Worm (Caenorhabditis elegans): ENCODE measurements around the gene egl-43.

The egl-43 gene

ce11 chrII:9940430-9940829, 14.6 kb upstream of the egl-43 start, which contains the start of gene ufd-3 (continued):
- TF ChIP-seq zim-3 (tag; optimal IDR thresholded peaks at IDR 0.05) = no peak
- no peak for TF ChIP-seq cebp-2 (GFP tag; IDR thresholded peaks at IDR 0.05)
- TF ChIP-seq F22D6.2 (tag; optimal IDR thresholded peaks at IDR 0.05) = peak; percentile 37
- peak; percentile 43 to 73 for TF ChIP-seq rec-8 (tag; optimal IDR thresholded peaks at IDR 0.05)
- TF ChIP-seq ztf-25 (GFP tag; IDR thresholded peaks at IDR 0.05) = peak; percentile 65; the same call in 1 of the 2 replicates
- TF ChIP-seq F52B5.7 (tag; optimal IDR thresholded peaks at IDR 0.05) = no peak
- TF ChIP-seq cebp-1 (GFP tag; IDR thresholded peaks at IDR 0.05) = no peak
- TF ChIP-seq cebp-1 (tag; optimal IDR thresholded peaks at IDR 0.05) = peak; percentile 63
- TF ChIP-seq ztf-3 (GFP tag; optimal IDR thresholded peaks at IDR 0.05) = no peak
- peak; percentile 49; the same call in 1 of the 2 replicates for TF ChIP-seq bed-2 (GFP tag; IDR thresholded peaks at IDR 0.05)
- TF ChIP-seq nfya-2 (GFP tag; IDR thresholded peaks at IDR 0.05) = 0 out of 2 replicates have a peak, but pooled peaks have one; percentile 45
- peak; percentile 53 for TF ChIP-seq xnd-1 (tag; optimal IDR thresholded peaks at IDR 0.05)
- TF ChIP-seq ama-1 (optimal IDR thresholded peaks at IDR 0.05) = no peak
- TF ChIP-seq ama-1 (GFP tag; optimal IDR thresholded peaks at IDR 0.05) = no peak
- peak; percentile 45 for TF ChIP-seq tlf-1 (GFP tag; optimal IDR thresholded peaks at IDR 0.05)
- TF ChIP-seq tbx-9 (tag; optimal IDR thresholded peaks at IDR 0.05; ENCODE audit: borderline replicate concordance) = no peak
- no peak for TF ChIP-seq F49E8.2 (tag; optimal IDR thresholded peaks at IDR 0.05; ENCODE audit: insufficient read depth)
- peak; percentile 64; the same call in 1 of the 2 replicates for TF ChIP-seq rcor-1 (GFP tag; IDR thresholded peaks at IDR 0.05)
- peak; percentile 25 for TF ChIP-seq F10E7.11 (tag; optimal IDR thresholded peaks at IDR 0.05)
- TF ChIP-seq ceh-79 (tag; optimal IDR thresholded peaks at IDR 0.05) = no peak
- peak in 1 of 2 experiments; percentile 33 for TF ChIP-seq let-607 (tag; optimal IDR thresholded peaks at IDR 0.05)
- TF ChIP-seq F37B4.10 (GFP tag; IDR thresholded peaks at IDR 0.05) = no peak
- TF ChIP-seq ztf-18 (tag; optimal IDR thresholded peaks at IDR 0.05) = peak; percentile 41
- TF ChIP-seq tbp1 (GFP tag; optimal IDR thresholded peaks at IDR 0.05) = peak; percentile 42
- no peak for TF ChIP-seq ets-4 (GFP tag; optimal IDR thresholded peaks at IDR 0.05)
- no peak for TF ChIP-seq zfh-2 (GFP tag; conservative IDR thresholded peaks at IDR 0.05)
- 0 out of 2 replicates have a peak, but pooled peaks have one; percentile 9 for TF ChIP-seq Y79H2A.3 (GFP tag; conservative IDR thresholded peaks at IDR 0.05)
- TF ChIP-seq nhr-80 (tag; optimal IDR thresholded peaks at IDR 0.05) = peak; percentile 33
- TF ChIP-seq ztf-28 (GFP tag; IDR thresholded peaks at IDR 0.05) = no peak
- TF ChIP-seq lin-26 (GFP tag; IDR thresholded peaks at IDR 0.05) = no peak
- TF ChIP-seq egl-44 (GFP tag; IDR thresholded peaks at IDR 0.05) = 0 out of 2 replicates have a peak, but pooled peaks have one; percentile 55
- no peak for TF ChIP-seq sptf-2 (GFP tag; optimal IDR thresholded peaks at IDR 0.05)
- TF ChIP-seq ekl-4 (GFP tag; IDR thresholded peaks at IDR 0.05) = peak; percentile 75
- no peak for TF ChIP-seq ztf-22 (GFP tag; optimal IDR thresholded peaks at IDR 0.05)
- peak; percentile 78 for TF ChIP-seq pha-4 (tag; optimal IDR thresholded peaks at IDR 0.05)
- no peak for TF ChIP-seq Y56A3A.18 (GFP tag; IDR thresholded peaks at IDR 0.05)
- peak; percentile 5 for TF ChIP-seq snpc-4 (GFP tag; optimal IDR thresholded peaks at IDR 0.05)
- peak; percentile 9 to 34 (median 24) for TF ChIP-seq snpc-4 (tag; optimal IDR thresholded peaks at IDR 0.05)
- peak; percentile 1 for TF ChIP-seq repo-1 (tag; optimal IDR thresholded peaks at IDR 0.05)
- TF ChIP-seq let-526 (GFP tag; IDR thresholded peaks at IDR 0.05) = no peak; the same call in 1 of the 2 replicates
- TF ChIP-seq B0019.2 (GFP tag; conservative IDR thresholded peaks at IDR 0.05) = no peak
- peak; percentile 64 for TF ChIP-seq F23B12.7 (tag; optimal IDR thresholded peaks at IDR 0.05; ENCODE audit: insufficient read depth)
- TF ChIP-seq hmg-20 (GFP tag; IDR thresholded peaks at IDR 0.05) = no peak
- TF ChIP-seq hrde-1 (tag; optimal IDR thresholded peaks at IDR 0.05; ENCODE audit: borderline replicate concordance) = peak; percentile 15
- no peak for TF ChIP-seq Y53F4B.3 (GFP tag; IDR thresholded peaks at IDR 0.05)
- TF ChIP-seq T26A5.8 (tag; optimal IDR thresholded peaks at IDR 0.05) = no peak
- TF ChIP-seq F57A8.1 (GFP tag; optimal IDR thresholded peaks at IDR 0.05) = no peak
- peak; percentile 86 for TF ChIP-seq B0336.3 (GFP tag; IDR thresholded peaks at IDR 0.05)
